Worm (Caenorhabditis elegans): ENCODE results near the gene gnrr-2.

DNA sequence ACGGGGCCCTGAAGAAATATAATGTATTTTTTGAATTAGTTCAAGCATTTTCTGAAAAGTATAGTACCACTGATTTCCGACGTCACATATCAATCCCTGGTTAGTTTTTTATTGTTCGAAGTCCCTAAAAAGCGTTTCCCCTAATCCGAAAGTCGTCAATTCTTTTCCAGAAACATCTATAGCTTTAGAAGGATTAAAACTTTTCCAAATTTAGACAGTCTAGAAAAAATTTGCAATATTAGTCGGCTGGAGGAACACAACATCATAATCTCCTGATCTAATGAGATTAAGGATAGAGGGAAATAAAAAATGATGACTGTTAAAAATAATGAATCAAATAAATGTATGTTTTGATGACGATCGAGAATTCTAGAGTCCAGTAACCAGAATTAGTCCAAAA, 30.8 kb upstream of the gnrr-2 start:
- TF ChIP-seq ceh-13 (GFP tag; optimal IDR thresholded peaks at IDR 0.05) (no peak), ama-1 (optimal IDR thresholded peaks at IDR 0.05) (no peak), sea-1 (GFP tag; conservative IDR thresholded peaks at IDR 0.05) (no peak), pes-1 (GFP tag; IDR thresholded peaks at IDR 0.05) (no peak), ceh-36 (tag; optimal IDR thresholded peaks at IDR 0.05) (no peak), F13C5.2 (tag; optimal IDR thresholded peaks at IDR 0.05) (no peak)
